Worm (Caenorhabditis elegans) whole organism, mixed stage, embryonic: ENCODE data around the gene F28A12.10.

Source experiments
- M03D4.4 ChIP-seq: sonication (generic microtip); optimal IDR thresholded peaks from 2 replicates; lab custom pipeline; 2017; ENCODE audit warnings: mild to moderate bottlenecking, missing genetic modification characterization, missing compliant biosample characterization
- bed-3 ChIP-seq: fragments of 200-800 bp; sonication (Bioruptor generic); optimal IDR thresholded peaks from 3 replicates; lab custom pipeline; 2018; ENCODE audit warnings: mild to moderate bottlenecking, missing genetic modification characterization, moderate library complexity, missing compliant biosample characterization
- blmp-1 ChIP-seq: fragments of 150-350 bp; optimal IDR thresholded peaks from 2 replicates; lab custom pipeline; 2014; ENCODE audit warnings: missing biosample characterization, missing genetic modification characterization
- ceh-39 ChIP-seq: fragments of 150-350 bp; optimal IDR thresholded peaks from 2 replicates; lab custom pipeline; 2014; ENCODE audit warnings: missing biosample characterization, missing genetic modification characterization
- ceh-43 ChIP-seq: fragments of 200-800 bp; sonication (Bioruptor generic); optimal IDR thresholded peaks from 2 replicates; lab custom pipeline; 2018; ENCODE audit warnings: mild to moderate bottlenecking, missing genetic modification characterization, moderate library complexity, missing compliant biosample characterization
- ceh-83 ChIP-seq: fragments of 200-800 bp; sonication (Bioruptor generic); optimal IDR thresholded peaks from 2 replicates; lab custom pipeline; 2018; ENCODE audit warnings: mild to moderate bottlenecking, missing genetic modification characterization, missing compliant biosample characterization
- ces-1 ChIP-seq: fragments of 150-350 bp; optimal IDR thresholded peaks from 2 replicates; lab custom pipeline; 2014; ENCODE audit warnings: missing biosample characterization, missing genetic modification reagents, missing genetic modification characterization
- cnd-1 ChIP-seq: fragments of 200-800 bp; sonication (Bioruptor generic); optimal IDR thresholded peaks from 2 replicates; lab custom pipeline; 2018; ENCODE audit warnings: mild to moderate bottlenecking, missing genetic modification characterization, missing compliant biosample characterization
- drap-1 ChIP-seq: fragments of 200-800 bp; sonication (Bioruptor generic); optimal IDR thresholded peaks from 3 replicates; lab custom pipeline; 2018; ENCODE audit warnings: mild to moderate bottlenecking, missing genetic modification characterization, missing compliant biosample characterization
- elt-3 ChIP-seq: fragments of 150-350 bp; optimal IDR thresholded peaks from 2 replicates; lab custom pipeline; 2014; ENCODE audit warnings: missing biosample characterization, missing genetic modification characterization
- flh-1 ChIP-seq: fragments of 200-800 bp; sonication (Bioruptor generic); optimal IDR thresholded peaks from 2 replicates; lab custom pipeline; 2018; ENCODE audit warnings: mild to moderate bottlenecking, missing genetic modification characterization, moderate library complexity, missing compliant biosample characterization
- ham-2 ChIP-seq: fragments of 200-800 bp; sonication (Bioruptor generic); optimal IDR thresholded peaks from 2 replicates; lab custom pipeline; 2018; ENCODE audit warnings: mild to moderate bottlenecking, missing genetic modification characterization, missing compliant biosample characterization
- lin-13 ChIP-seq: fragments of 150-350 bp; optimal IDR thresholded peaks from 2 replicates; lab custom pipeline; 2014; ENCODE audit warnings: missing biosample characterization, missing genetic modification characterization
- lin-32 ChIP-seq: fragments of 200-800 bp; sonication (Bioruptor generic); optimal IDR thresholded peaks from 2 replicates; lab custom pipeline; 2018; ENCODE audit warnings: mild to moderate bottlenecking, missing genetic modification characterization, missing compliant biosample characterization
- lsy-2 ChIP-seq: fragments of 150-350 bp; optimal IDR thresholded peaks from 2 replicates; lab custom pipeline; 2014; ENCODE audit warnings: missing biosample characterization, missing genetic modification characterization
- mab-5 ChIP-seq: fragments of 150-350 bp; optimal IDR thresholded peaks from 2 replicates; lab custom pipeline; 2014; ENCODE audit warnings: missing biosample characterization, missing genetic modification characterization
- mep-1 ChIP-seq: fragments of 150-350 bp; optimal IDR thresholded peaks from 2 replicates; lab custom pipeline; 2017; ENCODE audit warnings: missing biosample characterization, missing genetic modification reagents, missing genetic modification characterization, inconsistent platforms
- mls-2 ChIP-seq: sonication (generic microtip); optimal IDR thresholded peaks from 2 replicates; lab custom pipeline; 2016; ENCODE audit warnings: mild to moderate bottlenecking, missing genetic modification characterization, moderate library complexity, missing compliant biosample characterization
- nhr-12 ChIP-seq: fragments of 150-350 bp; optimal IDR thresholded peaks from 2 replicates; lab custom pipeline; 2014; ENCODE audit warnings: missing biosample characterization, missing genetic modification characterization
- nhr-2 ChIP-seq: fragments of 150-350 bp; optimal IDR thresholded peaks from 2 replicates; lab custom pipeline; 2014; ENCODE audit warnings: missing biosample characterization, missing genetic modification characterization
- nhr-237 ChIP-seq: fragments of 150-350 bp; optimal IDR thresholded peaks from 2 replicates; lab custom pipeline; 2014; ENCODE audit warnings: missing biosample characterization, missing genetic modification characterization
- nhr-28 ChIP-seq: fragments of 150-350 bp; optimal IDR thresholded peaks from 2 replicates; lab custom pipeline; 2014; ENCODE audit warnings: missing biosample characterization, missing genetic modification characterization
- nhr-76 ChIP-seq: sonication (generic microtip); optimal IDR thresholded peaks from 2 replicates; lab custom pipeline; 2017; ENCODE audit warnings: missing biosample characterization, missing genetic modification characterization
- sem-2 ChIP-seq: fragments of 200-800 bp; sonication (Bioruptor generic); optimal IDR thresholded peaks from 2 replicates; lab custom pipeline; 2018; ENCODE audit warnings: mild to moderate bottlenecking, missing genetic modification characterization, missing compliant biosample characterization
- snpc-4 ChIP-seq: fragments of 150-350 bp; optimal IDR thresholded peaks from 2 replicates; lab custom pipeline; 2014; ENCODE audit warnings: missing biosample characterization, missing genetic modification characterization
- tbx-8 ChIP-seq: fragments of 200-800 bp; sonication (Bioruptor generic); optimal IDR thresholded peaks from 2 replicates; lab custom pipeline; 2018; ENCODE audit warnings: mild to moderate bottlenecking, missing genetic modification characterization, moderate library complexity, missing compliant biosample characterization
- unc-39 ChIP-seq: fragments of 150-350 bp; optimal IDR thresholded peaks from 2 replicates; lab custom pipeline; 2014; ENCODE audit warnings: missing biosample characterization, missing genetic modification characterization
- unc-62 ChIP-seq: fragments of 150-350 bp; optimal IDR thresholded peaks from 2 replicates; lab custom pipeline; 2014; ENCODE audit warnings: missing biosample characterization, missing genetic modification reagents, missing genetic modification characterization
- ztf-11 ChIP-seq: fragments of 150-350 bp; optimal IDR thresholded peaks from 2 replicates; lab custom pipeline; 2014; ENCODE audit warnings: missing biosample characterization, missing genetic modification characterization

Gene F28A12.10

DNA sequence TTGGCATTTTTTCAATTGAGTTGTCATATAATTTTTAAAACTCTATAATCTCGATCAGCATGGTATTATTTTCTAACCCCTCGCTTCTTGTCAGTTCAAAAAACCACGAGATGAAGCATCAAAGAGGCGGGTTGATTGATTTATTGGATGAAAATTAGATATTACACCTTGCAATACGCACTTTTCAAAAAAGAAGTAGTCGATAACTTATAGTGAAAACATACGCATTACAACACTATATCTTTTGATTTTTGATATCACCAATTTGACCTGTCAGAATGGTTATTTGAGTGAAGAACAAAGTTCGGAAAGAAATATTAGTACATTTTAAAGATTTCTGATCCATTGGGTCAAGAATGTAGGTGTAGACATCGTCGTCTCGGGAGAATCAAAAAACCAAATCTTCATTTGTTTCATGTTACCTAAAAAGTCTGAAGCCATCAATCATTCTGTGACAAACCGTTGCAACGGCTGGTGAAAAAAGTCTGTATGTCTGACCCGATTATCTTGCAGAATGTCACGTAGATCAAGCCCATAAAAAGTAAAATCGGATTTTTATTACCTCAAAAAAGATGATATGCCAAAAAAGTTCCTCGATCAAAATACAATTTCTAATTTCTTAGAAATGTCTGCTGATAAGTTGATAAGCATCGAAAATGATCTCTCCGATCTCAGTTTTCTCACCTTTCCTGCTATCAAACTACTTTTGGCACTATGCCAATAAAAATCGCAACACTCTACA lies 15.7 kb upstream of the F28A12.10 start:
- TF ChIP-seq ztf-11 = no peak
- no peak for TF ChIP-seq nhr-237 (tag; lab: Kevin White, UChicago)
- TF ChIP-seq unc-62 (GFP tag; lab: Kevin White, UChicago) = peak; percentile 41
- no peak for TF ChIP-seq ces-1
- TF ChIP-seq, all 35 proteins: peak for 1

DNA sequence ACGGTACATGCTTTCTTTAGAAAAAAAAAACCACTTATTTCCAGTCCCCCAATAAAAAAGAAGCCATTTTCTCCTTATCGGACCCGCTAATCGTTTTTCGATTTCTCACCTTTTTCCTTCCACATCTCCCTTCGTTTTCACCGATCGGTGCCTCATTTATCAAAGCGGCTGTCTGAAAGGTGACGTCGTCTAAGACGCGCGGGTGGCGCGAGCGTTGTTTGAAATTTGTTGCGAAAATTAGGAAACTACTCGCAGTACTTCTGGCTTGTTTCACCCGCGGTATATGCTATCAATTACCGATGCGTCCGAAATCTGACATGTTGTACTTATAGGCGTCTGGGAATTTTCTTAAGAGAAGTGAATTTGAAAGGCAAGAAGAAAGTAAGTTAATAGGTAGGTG lies 14.6 kb upstream of the F28A12.10 start:
- TF ChIP-seq flh-1 (GFP tag; lab: Kevin White, UChicago) = no peak
- no peak for TF ChIP-seq lsy-2 (tag; lab: Kevin White, UChicago)
- no peak for TF ChIP-seq lin-32 (GFP tag; lab: Kevin White, UChicago)
- no peak for TF ChIP-seq ceh-39 (tag; lab: Kevin White, UChicago)
- no peak for TF ChIP-seq nhr-76 (tag; lab: Kevin White, UChicago)
- TF ChIP-seq, all 35 proteins: peak for 0

DNA sequence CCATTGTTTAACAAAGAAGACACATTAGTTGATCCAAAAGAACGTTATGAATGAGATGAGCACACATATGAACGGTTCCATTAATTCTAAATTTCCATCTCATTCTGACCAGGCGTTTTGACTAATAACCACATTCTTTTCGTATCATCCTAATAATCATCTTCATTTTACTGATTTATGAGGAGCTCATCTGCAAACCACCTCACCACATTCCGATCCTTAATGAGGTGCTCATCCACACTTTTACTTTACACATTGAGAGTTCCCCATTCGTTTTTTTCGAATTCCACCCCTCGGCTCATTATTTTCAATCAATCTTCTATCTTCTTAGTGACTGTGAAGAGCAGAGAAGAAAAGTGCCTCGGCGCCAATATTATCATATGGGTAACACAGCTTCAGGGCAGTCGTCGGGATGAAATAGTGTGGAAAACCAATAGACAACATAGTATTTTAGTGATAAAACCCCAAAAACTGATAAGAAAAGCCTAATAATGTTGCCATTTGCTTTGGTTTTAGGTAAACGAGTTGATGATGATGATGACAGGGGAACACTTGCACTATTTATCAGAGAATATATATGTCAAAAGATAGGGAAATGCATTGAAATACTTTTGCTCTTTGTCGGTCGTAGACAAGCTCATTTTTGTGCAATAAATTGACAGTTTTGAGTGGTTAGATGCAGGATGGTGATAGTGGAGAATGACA lies 13.6 kb upstream of the F28A12.10 start:
- TF ChIP-seq drap-1 (GFP tag; lab: Kevin White, UChicago) = no peak

DNA sequence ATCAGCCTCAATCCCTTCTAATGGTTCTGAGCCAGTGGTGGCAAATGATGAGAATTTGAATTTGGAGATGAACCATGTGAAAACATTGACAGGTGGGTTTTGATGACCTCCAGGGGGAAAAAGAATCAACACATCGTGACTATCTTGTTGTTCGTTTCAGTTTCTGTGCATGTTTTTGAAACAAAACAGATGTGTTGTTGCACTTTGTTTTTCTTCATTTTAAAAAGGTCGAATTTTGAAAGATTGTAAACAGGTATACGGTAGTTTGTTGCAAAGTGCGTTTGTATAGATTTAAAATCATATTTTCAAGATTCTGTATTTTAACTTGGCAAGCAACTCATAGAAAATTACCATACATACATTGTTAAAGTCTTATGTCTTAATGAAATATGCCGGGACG lies 12.8 kb upstream of the F28A12.10 start:
- TF ChIP-seq blmp-1 (tag; lab: Kevin White, UChicago) (no peak), ces-1 (no peak), unc-39 (tag; lab: Kevin White, UChicago) (no peak), cnd-1 (no peak), sem-2 (GFP tag; lab: Kevin White, UChicago) (no peak), tbx-8 (no peak), elt-3 (no peak), nhr-12 (tag; lab: Kevin White, UChicago) (no peak), lin-32 (GFP tag; lab: Kevin White, UChicago) (no peak), lsy-2 (tag; lab: Kevin White, UChicago) (no peak), ham-2 (GFP tag; lab: Kevin White, UChicago) (no peak), mep-1 (tag; lab: Kevin White, UChicago) (no peak), ceh-39 (tag; lab: Kevin White, UChicago) (no peak), nhr-2 (tag; lab: Kevin White, UChicago) (no peak), nhr-28 (no peak), nhr-237 (tag; lab: Kevin White, UChicago) (no peak), ztf-11 (no peak)

DNA sequence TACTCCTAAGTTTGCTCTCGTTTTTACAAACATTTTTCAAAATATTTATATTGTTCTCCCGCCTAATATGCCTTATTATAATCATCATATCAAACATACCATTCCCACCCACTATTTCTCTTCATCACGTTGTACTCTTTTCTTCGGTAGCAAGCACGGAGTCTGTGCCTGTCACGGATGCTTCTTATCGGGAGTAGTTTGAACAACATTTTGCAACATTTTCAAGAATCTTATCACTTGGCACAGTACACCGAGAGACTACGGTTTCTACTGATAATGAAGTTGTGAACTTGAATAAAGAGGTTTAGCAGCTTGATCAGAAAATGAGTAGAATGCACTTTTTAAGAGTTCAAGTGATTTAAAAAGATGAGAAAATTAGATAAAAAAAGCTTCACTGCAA lies 10.7 kb upstream of the F28A12.10 start:
- TF ChIP-seq bed-3 (GFP tag; lab: Kevin White, UChicago) (no peak), flh-1 (GFP tag; lab: Kevin White, UChicago) (no peak), ceh-39 (tag; lab: Kevin White, UChicago) (no peak), mls-2 (no peak), ceh-83 (GFP tag; lab: Kevin White, UChicago) (no peak), ces-1 (no peak), drap-1 (GFP tag; lab: Kevin White, UChicago) (no peak), ham-2 (GFP tag; lab: Kevin White, UChicago) (no peak), ceh-43 (no peak), nhr-28 (no peak), M03D4.4 (tag; lab: Kevin White, UChicago) (no peak), lsy-2 (tag; lab: Kevin White, UChicago) (no peak), lin-13 (tag; lab: Kevin White, UChicago) (no peak), nhr-76 (tag; lab: Kevin White, UChicago) (no peak), mab-5 (no peak), elt-3 (no peak)

DNA sequence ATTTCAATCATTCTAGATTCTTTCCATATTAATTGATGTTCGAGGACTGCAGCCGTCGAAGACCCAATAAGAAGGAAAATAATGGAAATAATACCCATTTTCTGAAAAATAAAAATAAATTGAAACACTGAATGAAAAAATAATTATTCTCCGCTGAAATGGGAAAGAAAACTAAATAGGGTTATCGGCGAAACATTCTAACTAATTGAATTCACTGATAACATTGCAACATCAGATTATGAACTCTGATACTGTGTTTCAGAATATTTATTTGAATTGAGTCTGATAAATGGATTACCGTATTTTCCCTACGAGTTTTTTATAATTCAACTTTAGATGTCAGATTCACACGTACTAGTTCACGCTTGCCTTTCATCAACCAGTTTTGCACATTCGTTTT lies 5.5 kb upstream of the F28A12.10 start, which contains the start of gene asp-13:
TSS of gene asp-13 (minus strand) at position 101 of the 400 bp plus-strand sequence.
- TF ChIP-seq nhr-2 (tag; lab: Kevin White, UChicago) = no peak
- no peak for TF ChIP-seq lin-32 (GFP tag; lab: Kevin White, UChicago)
- TF ChIP-seq snpc-4 = no peak
- no peak for TF ChIP-seq nhr-12 (tag; lab: Kevin White, UChicago)
